Worm (Caenorhabditis elegans) whole organism, L4 larva: Measurements from ENCODE around the gene T03F6.9.

ENCODE experiments used
- D1046.2 ChIP-seq: fragments of 200-800 bp; sonication (Bioruptor generic); IDR thresholded peaks from 2 replicates; pipeline ENCODE4 v1.3.6; 2022; ENCODE audit warnings: missing genetic modification characterization, missing compliant biosample characterization
- F37D6.2 ChIP-seq: sonication (generic microtip); optimal IDR thresholded peaks from 2 replicates; lab custom pipeline; 2016; ENCODE audit warnings: mild to moderate bottlenecking, missing genetic modification characterization, missing compliant biosample characterization
- F44E2.7 ChIP-seq: fragments of 200-800 bp; sonication (Bioruptor generic); IDR thresholded peaks from 2 replicates; pipeline ENCODE4 v2.1.2; 2022; ENCODE audit warnings: missing genetic modification characterization, missing compliant biosample characterization
- Y105C5A.15 ChIP-seq: fragments of 200-800 bp; sonication (Bioruptor generic); IDR thresholded peaks from 2 replicates; pipeline ENCODE4 v1.3.6; 2022; ENCODE audit warnings: missing genetic modification characterization, missing compliant biosample characterization
- Y48G9A.11 ChIP-seq: fragments of 200-800 bp; sonication (Bioruptor generic); IDR thresholded peaks from 2 replicates; pipeline ENCODE4 v1.3.6; 2022; ENCODE audit warnings: missing genetic modification reagents, missing genetic modification characterization, missing compliant biosample characterization
- Y75B8A.6 ChIP-seq: fragments of 200-800 bp; sonication (Bioruptor generic); IDR thresholded peaks from 2 replicates; pipeline ENCODE4 v1.3.6; 2022; ENCODE audit warnings: missing genetic modification reagents, missing genetic modification characterization, missing compliant biosample characterization
- ZK337.2 ChIP-seq: fragments of 200-800 bp; sonication (Bioruptor generic); IDR thresholded peaks from 2 replicates; pipeline ENCODE4 v1.3.6; 2022; ENCODE audit warnings: missing genetic modification reagents, missing genetic modification characterization, missing compliant biosample characterization
- ZK546.5 ChIP-seq, 2 experiments: sonication (generic microtip); optimal IDR thresholded peaks; 2 replicates each; lab custom pipeline; 2017; ENCODE audit warnings: missing biosample characterization in 2 of 2, missing genetic modification characterization in 2 of 2
- aha-1 ChIP-seq: fragments of 150-350 bp; peaks from one replicate; lab custom pipeline; 2014; ENCODE audit warnings: missing biosample characterization, missing genetic modification characterization
- arid-1 ChIP-seq: fragments of 200-800 bp; sonication (Bioruptor generic); conservative IDR thresholded peaks from 2 replicates; pipeline ENCODE4 v1.3.6; 2022; ENCODE audit warnings: missing genetic modification reagents, missing genetic modification characterization, missing compliant biosample characterization
- attf-4 ChIP-seq: sonication (generic microtip); optimal IDR thresholded peaks from 3 replicates; lab custom pipeline; 2017; ENCODE audit warnings: missing biosample characterization, missing genetic modification characterization
- ceh-82 ChIP-seq: sonication (generic microtip); optimal IDR thresholded peaks from 2 replicates; lab custom pipeline; 2017; ENCODE audit warnings: missing biosample characterization, missing genetic modification characterization
- ces-1 ChIP-seq: fragments of 150-350 bp; sonication (generic microtip); optimal IDR thresholded peaks from 4 replicates; lab custom pipeline; 2014; ENCODE audit warnings: missing biosample characterization, missing genetic modification reagents, missing genetic modification characterization
- ctbp-1 ChIP-seq: fragments of 200-800 bp; sonication (Bioruptor generic); IDR thresholded peaks from 2 replicates; pipeline ENCODE4 v1.3.6; 2022; ENCODE audit warnings: missing genetic modification reagents, missing genetic modification characterization, missing compliant biosample characterization
- daf-12 ChIP-seq: fragments of 150-350 bp; optimal IDR thresholded peaks from 2 replicates; lab custom pipeline; 2014; ENCODE audit warnings: missing biosample characterization, missing genetic modification reagents, missing genetic modification characterization
- daf-19 ChIP-seq: fragments of 200-800 bp; sonication (Bioruptor generic); conservative IDR thresholded peaks from 2 replicates; pipeline ENCODE4 v1.3.6; 2022; ENCODE audit warnings: missing genetic modification characterization, missing compliant biosample characterization
- dve-1 ChIP-seq: sonication (generic microtip); optimal IDR thresholded peaks from 2 replicates; lab custom pipeline; 2017; ENCODE audit warnings: antibody characterized with exemption, mild to moderate bottlenecking, missing genetic modification characterization, missing compliant biosample characterization; ENCODE audit not compliant: insufficient read depth
- egl-27 ChIP-seq: sonication (generic microtip); optimal IDR thresholded peaks from 3 replicates; lab custom pipeline; 2017; ENCODE audit warnings: missing biosample characterization, missing genetic modification reagents, missing genetic modification characterization
- egl-43 ChIP-seq: fragments of 200-800 bp; sonication (Bioruptor generic); IDR thresholded peaks from 2 replicates; pipeline ENCODE4 v1.3.6; 2022; ENCODE audit warnings: missing genetic modification reagents, missing genetic modification characterization, missing compliant biosample characterization
- fkh-10 ChIP-seq: fragments of 150-350 bp; optimal IDR thresholded peaks from 2 replicates; lab custom pipeline; 2014; ENCODE audit warnings: missing biosample characterization, missing genetic modification reagents, missing genetic modification characterization
- hif-1 ChIP-seq, 2 experiments: sonication (generic microtip); optimal IDR thresholded peaks; 2 replicates each; lab custom pipeline; 2016 to 2017; ENCODE audit warnings: missing compliant biosample characterization in 2 of 2, missing genetic modification characterization in 2 of 2, missing genetic modification reagents in 2 of 2, missing genotype in 2 of 2, mild to moderate bottlenecking in 1 of 2
- hmg-1.1 ChIP-seq: fragments of 200-800 bp; sonication (Bioruptor generic); IDR thresholded peaks from 2 replicates; pipeline ENCODE4 v1.3.6; 2022; ENCODE audit warnings: missing genetic modification reagents, missing genetic modification characterization, missing compliant biosample characterization
- lim-7 ChIP-seq: fragments of 200-800 bp; sonication (Bioruptor generic); IDR thresholded peaks from 2 replicates; pipeline ENCODE4 v1.3.6; 2022; ENCODE audit warnings: missing genetic modification characterization, missing compliant biosample characterization
- lin-1 ChIP-seq: fragments of 200-800 bp; sonication (Bioruptor generic); IDR thresholded peaks from 2 replicates; pipeline ENCODE4 v1.3.6; 2022; ENCODE audit warnings: missing genetic modification reagents, missing genetic modification characterization, missing compliant biosample characterization
- lin-13 ChIP-seq: fragments of 150-350 bp; optimal IDR thresholded peaks from 2 replicates; lab custom pipeline; 2014; ENCODE audit warnings: missing biosample characterization, missing genetic modification reagents, missing genetic modification characterization
- lin-15B ChIP-seq: fragments of 150-350 bp; sonication (generic microtip); optimal IDR thresholded peaks from 3 replicates; lab custom pipeline; 2014; ENCODE audit warnings: missing biosample characterization, missing genetic modification characterization
- lin-29 ChIP-seq: fragments of 200-800 bp; sonication (Bioruptor generic); IDR thresholded peaks from 2 replicates; pipeline ENCODE4 v1.3.6; 2022; ENCODE audit warnings: missing genetic modification reagents, missing genetic modification characterization, missing compliant biosample characterization
- mdt-29 ChIP-seq: fragments of 200-800 bp; sonication (Bioruptor generic); IDR thresholded peaks from 2 replicates; pipeline ENCODE4 v1.3.6; 2022; ENCODE audit warnings: missing genetic modification reagents, missing genetic modification characterization, missing compliant biosample characterization
- mep-1 ChIP-seq: fragments of 150-350 bp; sonication (generic microtip); optimal IDR thresholded peaks from 3 replicates; lab custom pipeline; 2014; ENCODE audit warnings: missing biosample characterization, missing genetic modification characterization
- mes-2 ChIP-seq: sonication (generic microtip); optimal IDR thresholded peaks from 2 replicates; lab custom pipeline; 2016; ENCODE audit warnings: missing genotype, mild to moderate bottlenecking, missing genetic modification characterization, missing compliant biosample characterization; ENCODE audit not compliant: poor library complexity, severe bottlenecking
- mxl-3 ChIP-seq: fragments of 200-800 bp; sonication (Bioruptor generic); optimal IDR thresholded peaks from 2 replicates; lab custom pipeline; 2018; ENCODE audit warnings: mild to moderate bottlenecking, missing genetic modification characterization, missing compliant biosample characterization
- nhr-102 ChIP-seq: sonication (generic microtip); optimal IDR thresholded peaks from 2 replicates; lab custom pipeline; 2016; ENCODE audit warnings: mild to moderate bottlenecking, missing genetic modification characterization, moderate library complexity, missing compliant biosample characterization
- nhr-11 ChIP-seq: fragments of 150-350 bp; optimal IDR thresholded peaks from 2 replicates; lab custom pipeline; 2014; ENCODE audit warnings: missing biosample characterization, missing genetic modification characterization
- nhr-25 ChIP-seq: sonication (generic microtip); optimal IDR thresholded peaks from 2 replicates; lab custom pipeline; 2017; ENCODE audit warnings: missing genetic modification characterization, mild to moderate bottlenecking, missing compliant biosample characterization, antibody characterized with exemption, moderate library complexity, borderline replicate concordance; ENCODE audit not compliant: insufficient read depth
- nhr-28 ChIP-seq: fragments of 150-350 bp; optimal IDR thresholded peaks from 2 replicates; lab custom pipeline; 2014; ENCODE audit warnings: missing biosample characterization, missing genetic modification characterization
- nhr-41 ChIP-seq: fragments of 200-800 bp; sonication (Bioruptor generic); IDR thresholded peaks from 2 replicates; pipeline ENCODE4 v1.3.6; 2022; ENCODE audit warnings: missing genetic modification reagents, missing genetic modification characterization, missing compliant biosample characterization
- nhr-48 ChIP-seq: sonication (generic microtip); optimal IDR thresholded peaks from 2 replicates; lab custom pipeline; 2016; ENCODE audit warnings: mild to moderate bottlenecking, missing genetic modification characterization, missing compliant biosample characterization
- nhr-6 ChIP-seq: fragments of 150-350 bp; optimal IDR thresholded peaks from 2 replicates; lab custom pipeline; 2014; ENCODE audit warnings: missing biosample characterization, missing genetic modification characterization
- nhr-77 ChIP-seq: fragments of 150-350 bp; optimal IDR thresholded peaks from 2 replicates; lab custom pipeline; 2014; ENCODE audit warnings: missing biosample characterization, missing genetic modification characterization
- saeg-2 ChIP-seq: fragments of 200-800 bp; sonication (Bioruptor generic); IDR thresholded peaks from 2 replicates; pipeline ENCODE4 v1.3.6; 2022; ENCODE audit warnings: missing genetic modification reagents, missing genetic modification characterization, missing compliant biosample characterization
- snpc-1.2 ChIP-seq: fragments of 200-800 bp; sonication (Bioruptor generic); IDR thresholded peaks from 2 replicates; pipeline ENCODE4 v1.3.6; 2022; ENCODE audit warnings: missing genetic modification reagents, missing genetic modification characterization, missing compliant biosample characterization
- spr-1 ChIP-seq: sonication (generic microtip); optimal IDR thresholded peaks from 2 replicates; lab custom pipeline; 2016; ENCODE audit warnings: mild to moderate bottlenecking, missing genetic modification characterization, missing compliant biosample characterization
- spr-3 ChIP-seq: fragments of 200-800 bp; sonication (Bioruptor generic); optimal IDR thresholded peaks from 2 replicates; lab custom pipeline; 2018; ENCODE audit warnings: mild to moderate bottlenecking, missing genetic modification characterization, missing compliant biosample characterization
- tag-97 ChIP-seq: fragments of 200-800 bp; sonication (Bioruptor generic); IDR thresholded peaks from 2 replicates; pipeline ENCODE4 v1.3.6; 2022; ENCODE audit warnings: missing genetic modification characterization, missing compliant biosample characterization
- tra-1 ChIP-seq: fragments of 200-800 bp; sonication (Bioruptor generic); IDR thresholded peaks from 2 replicates; pipeline ENCODE4 v1.3.6; 2022; ENCODE audit warnings: missing genetic modification reagents, missing genetic modification characterization, missing compliant biosample characterization
- unc-130 ChIP-seq: sonication (generic microtip); optimal IDR thresholded peaks from 2 replicates; lab custom pipeline; 2016; ENCODE audit warnings: missing genetic modification reagents, missing genetic modification characterization, missing compliant biosample characterization
- unc-39 ChIP-seq: sonication (generic microtip); optimal IDR thresholded peaks from 2 replicates; lab custom pipeline; 2017; ENCODE audit warnings: missing biosample characterization, missing genetic modification characterization
- vab-7 ChIP-seq: fragments of 200-800 bp; sonication (Bioruptor generic); IDR thresholded peaks from 2 replicates; pipeline ENCODE4 v1.3.6; 2022; ENCODE audit warnings: missing genetic modification reagents, missing genetic modification characterization, missing compliant biosample characterization
- zfp-3 ChIP-seq: fragments of 200-800 bp; sonication (Bioruptor generic); conservative IDR thresholded peaks from 2 replicates; pipeline ENCODE4 v1.3.6; 2022; ENCODE audit warnings: missing genetic modification reagents, missing genetic modification characterization, missing compliant biosample characterization
- zip-11 ChIP-seq: fragments of 200-800 bp; sonication (Bioruptor generic); IDR thresholded peaks from 2 replicates; pipeline ENCODE4 v1.3.6; 2022; ENCODE audit warnings: missing genetic modification characterization, missing compliant biosample characterization
- ztf-7 ChIP-seq: fragments of 150-350 bp; optimal IDR thresholded peaks from 2 replicates; lab custom pipeline; 2014; ENCODE audit warnings: missing biosample characterization, missing genetic modification characterization

The T03F6.9 gene

DNA sequence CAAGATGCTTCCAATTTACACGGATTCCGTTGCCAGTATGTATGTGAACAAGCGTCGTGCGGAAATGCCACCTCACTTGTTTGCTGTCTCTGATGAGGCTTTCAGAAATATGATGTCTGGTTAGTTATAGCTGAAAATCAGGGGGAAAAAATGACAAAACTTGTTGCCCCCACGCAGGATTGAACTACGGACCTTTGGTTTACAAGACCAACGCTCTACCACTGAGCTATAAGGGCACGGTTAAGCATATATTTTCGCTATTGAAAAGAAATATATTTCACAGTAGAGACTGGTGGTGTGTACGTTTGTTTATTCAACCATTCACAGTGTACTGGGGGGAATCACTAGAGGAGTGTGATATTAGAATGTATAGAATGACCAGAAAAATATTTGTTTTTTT is 40.3 kb upstream of the T03F6.9 start (continued):
- peak; percentile 7 for TF ChIP-seq nhr-48 (tag; lab: Kevin White, UChicago)
- no peak for TF ChIP-seq hif-1 (tag; optimal IDR thresholded peaks at IDR 0.05; lab: Kevin White, UChicago)
- TF ChIP-seq nhr-11 (tag; lab: Kevin White, UChicago): no peak
- no peak for TF ChIP-seq aha-1 (tag; lab: Kevin White, UChicago)
- TF ChIP-seq tag-97 (GFP tag; lab: Robert Waterston, UW): no peak
- TF ChIP-seq lin-1 (GFP tag; lab: Robert Waterston, UW): no peak
- TF ChIP-seq Y105C5A.15 (GFP tag; lab: Robert Waterston, UW): no peak
- TF ChIP-seq lin-15B (tag; lab: Kevin White, UChicago): no peak
- TF ChIP-seq Y48G9A.11 (GFP tag; lab: Robert Waterston, UW): peak; percentile 24; the same call in 1 of the 2 replicates
- TF ChIP-seq ZK546.5 (tag; optimal IDR thresholded peaks at IDR 0.05; lab: Kevin White, UChicago): no peak
- no peak for TF ChIP-seq zip-11 (GFP tag; lab: Robert Waterston, UW)
- no peak for TF ChIP-seq D1046.2 (GFP tag; lab: Robert Waterston, UW)
- peak; percentile 62; the same call in 1 of the 2 replicates for TF ChIP-seq vab-7 (GFP tag; lab: Robert Waterston, UW)
- TF ChIP-seq spr-1 (tag; lab: Kevin White, UChicago): peak; percentile 9
- TF ChIP-seq dve-1: no peak
- 0 out of 2 replicates have a peak, but pooled peaks have one; percentile 28 for TF ChIP-seq Y75B8A.6
- no peak; the same call in 1 of the 2 replicates for TF ChIP-seq arid-1
- TF ChIP-seq ctbp-1: no peak
- no peak for TF ChIP-seq unc-130 (GFP tag; lab: Kevin White, UChicago)
- 0 out of 2 replicates have a peak, but pooled peaks have one; percentile 12 for TF ChIP-seq tra-1 (GFP tag; lab: Robert Waterston, UW)
- no peak for TF ChIP-seq zfp-3 (GFP tag; lab: Robert Waterston, UW)
- no peak for TF ChIP-seq egl-27
- no peak for TF ChIP-seq nhr-77
- no peak for TF ChIP-seq mxl-3 (GFP tag; lab: Kevin White, UChicago)
- peak; percentile 28 for TF ChIP-seq spr-3 (GFP tag; lab: Kevin White, UChicago)
- TF ChIP-seq hmg-1.1 (GFP tag; lab: Robert Waterston, UW): no peak
- TF ChIP-seq ces-1 (GFP tag; lab: Kevin White, UChicago): no peak
- no peak for TF ChIP-seq saeg-2 (GFP tag; lab: Robert Waterston, UW)
- TF ChIP-seq F37D6.2 (tag; lab: Kevin White, UChicago): no peak
- no peak for TF ChIP-seq nhr-28 (tag; lab: Kevin White, UChicago)
- TF ChIP-seq ztf-7 (tag; lab: Kevin White, UChicago): no peak
- 0 out of 2 replicates have a peak, but pooled peaks have one; percentile 33 for TF ChIP-seq snpc-1.2
- TF ChIP-seq ceh-82 (tag; lab: Kevin White, UChicago): no peak
- no peak for TF ChIP-seq nhr-41 (GFP tag; lab: Robert Waterston, UW)
- no peak for TF ChIP-seq nhr-6 (tag; lab: Kevin White, UChicago)
- TF ChIP-seq F44E2.7 (GFP tag; lab: Robert Waterston, UW): peak; percentile 59; the same call in 1 of the 2 replicates
- TF ChIP-seq lim-7 (GFP tag; lab: Robert Waterston, UW): peak; percentile 81
- TF ChIP-seq attf-4 (tag; lab: Kevin White, UChicago): no peak
- TF ChIP-seq mes-2 (tag; lab: Kevin White, UChicago): peak; percentile 40
- TF ChIP-seq nhr-102 (tag; lab: Kevin White, UChicago): no peak
- TF ChIP-seq lin-13 (GFP tag; lab: Kevin White, UChicago): peak; percentile 23
- no peak; the same call in 1 of the 2 replicates for TF ChIP-seq egl-43 (GFP tag; lab: Robert Waterston, UW)
- TF ChIP-seq lin-29 (GFP tag; lab: Robert Waterston, UW): no peak
- no peak for TF ChIP-seq daf-12
- no peak for TF ChIP-seq ZK337.2 (GFP tag; lab: Robert Waterston, UW)
- TF ChIP-seq unc-39 (tag; lab: Kevin White, UChicago): no peak
- TF ChIP-seq nhr-25 (tag; lab: Kevin White, UChicago): no peak
- TF ChIP-seq fkh-10 (GFP tag; lab: Kevin White, UChicago): no peak
- TF ChIP-seq daf-19 (GFP tag; lab: Robert Waterston, UW): no peak
- no peak for TF ChIP-seq mdt-29 (GFP tag; lab: Robert Waterston, UW)
- no peak for TF ChIP-seq mep-1 (tag; lab: Kevin White, UChicago)
